Worm (Caenorhabditis elegans) whole organism, L1 larva: ENCODE data around the gene C54D10.10.

Experiments used
- C16A3.4 ChIP-seq: fragments of 150-350 bp; optimal IDR thresholded peaks from 2 replicates; lab custom pipeline; 2014; ENCODE audit warnings: missing biosample characterization, missing genetic modification characterization
- F16B12.6 ChIP-seq: fragments of 150-350 bp; optimal IDR thresholded peaks from 2 replicates; lab custom pipeline; 2014; ENCODE audit warnings: missing biosample characterization, missing genetic modification characterization
- Y116A8C.19 ChIP-seq: sonication (generic microtip); optimal IDR thresholded peaks from 2 replicates; lab custom pipeline; 2016; ENCODE audit warnings: missing compliant biosample characterization, missing genetic modification characterization, borderline replicate concordance
- aha-1 ChIP-seq: fragments of 150-350 bp; optimal IDR thresholded peaks from 2 replicates; lab custom pipeline; 2014; ENCODE audit warnings: missing biosample characterization, missing genetic modification characterization
- alr-1 ChIP-seq: fragments of 200-800 bp; sonication (Bioruptor generic); optimal IDR thresholded peaks from 2 replicates; lab custom pipeline; 2018; ENCODE audit warnings: borderline replicate concordance, mild to moderate bottlenecking, missing genetic modification characterization, missing compliant biosample characterization
- aly-2 ChIP-seq: fragments of 150-350 bp; optimal IDR thresholded peaks from 2 replicates; lab custom pipeline; 2014; ENCODE audit warnings: missing biosample characterization, missing genetic modification characterization
- ama-1 ChIP-seq: fragments of 150-350 bp; optimal IDR thresholded peaks from 2 replicates; lab custom pipeline; 2014
- ceh-63 ChIP-seq: fragments of 200-800 bp; sonication (Bioruptor generic); optimal IDR thresholded peaks from 2 replicates; lab custom pipeline; 2018; ENCODE audit warnings: mild to moderate bottlenecking, missing genetic modification characterization, missing compliant biosample characterization
- ceh-90 ChIP-seq: sonication (generic microtip); optimal IDR thresholded peaks from 2 replicates; lab custom pipeline; 2016; ENCODE audit warnings: missing genetic modification characterization, missing compliant biosample characterization
- efl-1 ChIP-seq, 4 experiments: fragments of 150-350 bp; optimal IDR thresholded peaks in 3 of 4; peaks in 1 of 4; 1 replicate in 1 of 4; 2 replicates in 3 of 4; lab custom pipeline; 2014; ENCODE audit warnings: missing biosample characterization in 2 of 4, missing genetic modification characterization in 2 of 4, missing genetic modification reagents in 2 of 4
- efl-3 ChIP-seq: fragments of 200-800 bp; sonication (Bioruptor generic); optimal IDR thresholded peaks from 2 replicates; lab custom pipeline; 2018; ENCODE audit warnings: mild to moderate bottlenecking, missing genetic modification characterization, missing compliant biosample characterization
- egl-13 ChIP-seq: sonication (generic microtip); optimal IDR thresholded peaks from 2 replicates; lab custom pipeline; 2016; ENCODE audit warnings: missing genotype, missing genetic modification reagents, missing genetic modification characterization, missing compliant biosample characterization
- elt-2 ChIP-seq: sonication (generic microtip); optimal IDR thresholded peaks from 2 replicates; lab custom pipeline; 2016; ENCODE audit warnings: missing genetic modification characterization, mild to moderate bottlenecking, inconsistent platforms, missing compliant biosample characterization, missing genetic modification reagents
- elt-3 ChIP-seq, 6 experiments: fragments of 150-350 bp in 1 of 6; sonication (generic microtip); optimal IDR thresholded peaks; 2 replicates each; lab custom pipeline; 2017 to 2018; ENCODE audit warnings: missing biosample characterization in 6 of 6, missing genetic modification characterization in 6 of 6, inconsistent platforms in 1 of 6
- ets-5 ChIP-seq: fragments of 200-800 bp; sonication (Bioruptor generic); IDR thresholded peaks from 2 replicates; pipeline ENCODE4 v1.3.6; 2022; ENCODE audit warnings: missing genetic modification characterization, missing compliant biosample characterization
- fkh-4 ChIP-seq: sonication (generic microtip); optimal IDR thresholded peaks from 2 replicates; lab custom pipeline; 2016; ENCODE audit warnings: missing compliant biosample characterization, missing genetic modification characterization, borderline replicate concordance
- fkh-8 ChIP-seq: sonication (generic microtip); optimal IDR thresholded peaks from 2 replicates; lab custom pipeline; 2016; ENCODE audit warnings: mild to moderate bottlenecking, missing genetic modification characterization, missing compliant biosample characterization
- fos-1 ChIP-seq: fragments of 150-350 bp; optimal IDR thresholded peaks from 2 replicates; lab custom pipeline; 2014; ENCODE audit warnings: missing biosample characterization, missing genetic modification characterization
- grh-1 ChIP-seq: fragments of 200-800 bp; sonication (Bioruptor generic); IDR thresholded peaks from 2 replicates; pipeline ENCODE4 v1.3.6; 2022; ENCODE audit warnings: missing genetic modification reagents, missing genetic modification characterization, missing compliant biosample characterization
- hlh-17 ChIP-seq: fragments of 200-800 bp; sonication (Bioruptor generic); optimal IDR thresholded peaks from 2 replicates; lab custom pipeline; 2018; ENCODE audit warnings: missing genetic modification characterization, mild to moderate bottlenecking, missing compliant biosample characterization, moderate library complexity, borderline replicate concordance
- irx-1 ChIP-seq: sonication (generic microtip); optimal IDR thresholded peaks from 2 replicates; lab custom pipeline; 2016; ENCODE audit warnings: missing genetic modification characterization, missing compliant biosample characterization
- isw-1 ChIP-seq: fragments of 200-800 bp; sonication (Bioruptor generic); IDR thresholded peaks from 2 replicates; pipeline ENCODE4 v1.3.6; 2022; ENCODE audit warnings: missing genetic modification characterization, missing compliant biosample characterization
- jun-1 ChIP-seq: fragments of 150-350 bp; optimal IDR thresholded peaks from 2 replicates; lab custom pipeline; 2014; ENCODE audit warnings: missing biosample characterization, missing genetic modification reagents, missing genetic modification characterization
- lin-14 ChIP-seq: fragments of 200-800 bp; sonication (Bioruptor generic); optimal IDR thresholded peaks from 2 replicates; lab custom pipeline; 2018; ENCODE audit warnings: mild to moderate bottlenecking, missing genetic modification characterization, moderate library complexity, missing compliant biosample characterization
- lin-15B ChIP-seq: fragments of 150-350 bp; sonication (generic microtip); optimal IDR thresholded peaks from 3 replicates; lab custom pipeline; 2014; ENCODE audit warnings: missing biosample characterization, missing genetic modification characterization
- lir-3 ChIP-seq: sonication (generic microtip); optimal IDR thresholded peaks from 2 replicates; lab custom pipeline; 2016; ENCODE audit warnings: mild to moderate bottlenecking, missing genetic modification characterization, moderate library complexity, missing compliant biosample characterization; ENCODE audit not compliant: poor library complexity
- lsy-2 ChIP-seq, 2 experiments: fragments of 150-350 bp; optimal IDR thresholded peaks; 2 replicates each; lab custom pipeline; 2014; ENCODE audit warnings: missing biosample characterization in 2 of 2, missing genetic modification characterization in 2 of 2
- mab-9 ChIP-seq: fragments of 200-800 bp; sonication (Bioruptor generic); IDR thresholded peaks from 2 replicates; pipeline ENCODE4 v1.3.6; 2022; ENCODE audit warnings: missing genetic modification reagents, missing genetic modification characterization, missing compliant biosample characterization
- nhr-12 ChIP-seq: sonication (generic microtip); optimal IDR thresholded peaks from 2 replicates; lab custom pipeline; 2017; ENCODE audit warnings: missing biosample characterization, missing genetic modification characterization
- nhr-20 ChIP-seq: sonication (generic microtip); optimal IDR thresholded peaks from 2 replicates; lab custom pipeline; 2016; ENCODE audit warnings: mild to moderate bottlenecking, missing genetic modification characterization, missing compliant biosample characterization
- nhr-47 ChIP-seq: sonication (generic microtip); optimal IDR thresholded peaks from 2 replicates; lab custom pipeline; 2016; ENCODE audit warnings: mild to moderate bottlenecking, missing genetic modification characterization, moderate library complexity, missing compliant biosample characterization
- nhr-71 ChIP-seq: sonication (generic microtip); optimal IDR thresholded peaks from 2 replicates; lab custom pipeline; 2016; ENCODE audit warnings: mild to moderate bottlenecking, missing genetic modification characterization, moderate library complexity, missing compliant biosample characterization
- nhr-77 ChIP-seq: fragments of 150-350 bp; optimal IDR thresholded peaks from 2 replicates; lab custom pipeline; 2014; ENCODE audit warnings: missing biosample characterization, missing genetic modification characterization
- nhr-84 ChIP-seq: sonication (generic microtip); optimal IDR thresholded peaks from 2 replicates; lab custom pipeline; 2017; ENCODE audit warnings: missing biosample characterization, missing genetic modification characterization
- nhr-85 ChIP-seq: sonication (generic microtip); peaks from one replicate; lab custom pipeline; 2016; ENCODE audit warnings: missing genetic modification characterization, inconsistent platforms, missing compliant biosample characterization
- pag-3 ChIP-seq: sonication (generic microtip); optimal IDR thresholded peaks from 2 replicates; lab custom pipeline; 2017; ENCODE audit warnings: missing genetic modification characterization, mild to moderate bottlenecking, missing compliant biosample characterization, antibody characterized with exemption, borderline replicate concordance; ENCODE audit not compliant: insufficient read depth
- pqm-1 ChIP-seq: sonication (generic microtip); optimal IDR thresholded peaks from 3 replicates; lab custom pipeline; 2017; ENCODE audit warnings: missing biosample characterization, missing genetic modification characterization
- skn-1 ChIP-seq: fragments of 150-350 bp; optimal IDR thresholded peaks from 2 replicates; lab custom pipeline; 2014; ENCODE audit warnings: missing biosample characterization, missing genetic modification characterization
- snu-23 ChIP-seq: sonication (generic microtip); optimal IDR thresholded peaks from 2 replicates; lab custom pipeline; 2016; ENCODE audit warnings: missing genetic modification characterization, missing compliant biosample characterization
- sptf-1 ChIP-seq: fragments of 150-350 bp; optimal IDR thresholded peaks from 2 replicates; lab custom pipeline; 2014; ENCODE audit warnings: missing biosample characterization, missing genetic modification characterization
- swsn-7 ChIP-seq: sonication (generic microtip); optimal IDR thresholded peaks from 2 replicates; lab custom pipeline; 2016; ENCODE audit warnings: missing genetic modification characterization, missing compliant biosample characterization
- tbx-2 ChIP-seq: sonication (generic microtip); optimal IDR thresholded peaks from 2 replicates; lab custom pipeline; 2016; ENCODE audit warnings: missing genetic modification characterization, missing compliant biosample characterization
- unc-130 ChIP-seq: fragments of 150-350 bp; optimal IDR thresholded peaks from 2 replicates; lab custom pipeline; 2017; ENCODE audit warnings: missing biosample characterization, missing genetic modification characterization, inconsistent platforms
- unc-86 ChIP-seq: sonication (generic microtip); optimal IDR thresholded peaks from 2 replicates; lab custom pipeline; 2016; ENCODE audit warnings: missing genetic modification characterization, missing compliant biosample characterization
- unc-98 ChIP-seq: fragments of 200-800 bp; sonication (Bioruptor generic); IDR thresholded peaks from 2 replicates; pipeline ENCODE4 v1.3.6; 2022; ENCODE audit warnings: missing genetic modification characterization, missing compliant biosample characterization
- vab-15 ChIP-seq: sonication (generic microtip); optimal IDR thresholded peaks from 2 replicates; lab custom pipeline; 2017; ENCODE audit warnings: missing genotype, mild to moderate bottlenecking, missing genetic modification characterization, missing compliant biosample characterization
- zip-4 ChIP-seq: fragments of 200-800 bp; sonication (Bioruptor generic); optimal IDR thresholded peaks from 2 replicates; lab custom pipeline; 2018; ENCODE audit warnings: mild to moderate bottlenecking, missing genetic modification characterization, moderate library complexity, missing compliant biosample characterization
- ztf-11 ChIP-seq, 2 experiments: sonication (generic microtip); optimal IDR thresholded peaks; 2 replicates each; lab custom pipeline; 2016 to 2017; ENCODE audit warnings: missing genetic modification characterization in 2 of 2, missing biosample characterization in 1 of 2, missing compliant biosample characterization in 1 of 2
- ztf-4 ChIP-seq: fragments of 150-350 bp; optimal IDR thresholded peaks from 2 replicates; lab custom pipeline; 2014; ENCODE audit warnings: missing biosample characterization, missing genetic modification characterization

C54D10.10 gene

ce11 chrV:12411909-12412308 is 37.9 kb downstream of the C54D10.10 start, which contains the start of gene cdr-7:
Gene cdr-7, minus strand, starts transcription at chrV:12412113.
- TF ChIP-seq aly-2 (tag; lab: Kevin White, UChicago), result no peak
- TF ChIP-seq skn-1, result no peak
- TF ChIP-seq zip-4, result no peak
- no peak for TF ChIP-seq ama-1
- peak; percentile 0 for TF ChIP-seq nhr-20 (tag; lab: Kevin White, UChicago)
- no peak for TF ChIP-seq ceh-90
- TF ChIP-seq lir-3 (tag; lab: Kevin White, UChicago), result no peak
- no peak for TF ChIP-seq isw-1 (GFP tag; lab: Robert Waterston, UW)
- no peak for TF ChIP-seq nhr-77 (tag; lab: Kevin White, UChicago)
- no peak for TF ChIP-seq Y116A8C.19 (tag; lab: Kevin White, UChicago)
- no peak for TF ChIP-seq aha-1
- TF ChIP-seq pqm-1 (tag; lab: Kevin White, UChicago), result no peak
- TF ChIP-seq efl-1 (optimal IDR thresholded peaks at IDR 0.05; lab: Kevin White, UChicago), result no peak
- no peak for TF ChIP-seq efl-1 (GFP tag; optimal IDR thresholded peaks at IDR 0.05 in 1 of 2; lab: Kevin White, UChicago)
- TF ChIP-seq fkh-8, result no peak
- TF ChIP-seq elt-3 (tag; optimal IDR thresholded peaks at IDR 0.05; lab: Kevin White, UChicago), result peak in 3 of 6 experiments; percentile 7 to 80 (median 67)
- TF ChIP-seq lin-14 (GFP tag; lab: Kevin White, UChicago), result peak; percentile 41
- no peak for TF ChIP-seq fos-1
- no peak for TF ChIP-seq C16A3.4
- no peak for TF ChIP-seq lin-15B
- peak; percentile 86 for TF ChIP-seq nhr-85 (tag; lab: Kevin White, UChicago)
- TF ChIP-seq unc-98 (GFP tag; lab: Robert Waterston, UW), result no peak
- TF ChIP-seq efl-3 (GFP tag; lab: Kevin White, UChicago), result no peak
- TF ChIP-seq, all 84 proteins: peak for 4

DNA sequence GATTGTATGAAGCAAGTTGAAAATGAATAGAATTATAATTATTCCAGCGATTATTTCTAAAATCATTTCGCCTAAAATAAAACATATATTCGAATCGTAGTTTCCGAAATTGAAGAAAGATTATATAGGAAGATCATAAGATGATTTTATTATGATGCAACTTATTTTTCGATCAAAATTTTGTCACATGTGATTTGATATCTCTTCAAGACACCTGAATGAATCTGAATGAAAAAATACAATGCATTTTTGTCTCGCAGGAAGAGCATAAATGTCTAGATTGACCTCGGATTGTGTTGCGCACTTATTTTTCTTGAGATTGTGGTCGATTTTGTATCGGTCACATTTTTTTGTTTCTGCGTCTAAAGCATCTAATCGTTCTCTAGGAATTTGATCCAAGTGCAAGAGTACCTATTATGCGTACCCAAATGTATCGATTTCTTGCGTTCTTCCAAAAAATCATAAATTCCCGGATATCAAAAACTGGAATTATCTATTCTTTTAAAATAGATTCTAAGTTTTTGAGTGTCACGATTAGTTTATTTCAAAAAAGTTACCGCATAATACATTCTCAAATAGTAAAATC is 39.3 kb downstream of the C54D10.10 start, which contains the start of gene hrg-2:
Gene hrg-2 (minus strand): TSS at position 98 of the 586 bp plus-strand sequence.
- TF ChIP-seq grh-1 (GFP tag; lab: Robert Waterston, UW) (no peak), nhr-84 (no peak), lsy-2 (tag; optimal IDR thresholded peaks at IDR 0.05; lab: Kevin White, UChicago) (no peak), pag-3 (no peak), lin-14 (GFP tag; lab: Kevin White, UChicago) (peak; percentile 26), nhr-12 (no peak), aha-1 (no peak), sptf-1 (tag; lab: Kevin White, UChicago) (no peak), ztf-4 (tag; lab: Kevin White, UChicago) (no peak), aly-2 (tag; lab: Kevin White, UChicago) (no peak), ceh-63 (GFP tag; lab: Kevin White, UChicago) (no peak), snu-23 (peak; percentile 17), lir-3 (tag; lab: Kevin White, UChicago) (no peak), F16B12.6 (tag; lab: Kevin White, UChicago) (no peak), jun-1 (no peak), isw-1 (GFP tag; lab: Robert Waterston, UW) (no peak), ceh-90 (no peak), pqm-1 (tag; lab: Kevin White, UChicago) (no peak), fkh-4 (no peak), Y116A8C.19 (tag; lab: Kevin White, UChicago) (no peak), ets-5 (no peak), unc-86 (no peak), nhr-20 (tag; lab: Kevin White, UChicago) (peak; percentile 61), unc-130 (tag; lab: Kevin White, UChicago) (no peak), nhr-47 (tag; lab: Kevin White, UChicago) (no peak), nhr-85 (tag; lab: Kevin White, UChicago) (peak; percentile 69), nhr-77 (tag; lab: Kevin White, UChicago) (no peak), irx-1 (tag; lab: Kevin White, UChicago) (no peak), vab-15 (tag; lab: Kevin White, UChicago) (no peak), mab-9 (no peak), elt-3 (tag; optimal IDR thresholded peaks at IDR 0.05; lab: Kevin White, UChicago) (no peak), ztf-11 (tag; optimal IDR thresholded peaks at IDR 0.05; lab: Kevin White, UChicago) (no peak), alr-1 (tag; lab: Kevin White, UChicago) (no peak), nhr-71 (peak; percentile 57), elt-2 (no peak), hlh-17 (GFP tag; lab: Kevin White, UChicago) (no peak), egl-13 (tag; lab: Kevin White, UChicago) (no peak), tbx-2 (tag; lab: Kevin White, UChicago) (peak; percentile 6), swsn-7 (no peak)
